Fruit fly (Drosophila melanogaster) whole organism, embryonic: ENCODE data around the gene CNMaR.

Source experiments
- Aef1 ChIP-seq: fragments of 200-800 bp; sonication (Bioruptor generic); IDR thresholded peaks from 3 replicates; pipeline ENCODE4 v1.3.6; 2022; ENCODE audit warnings: missing biosample characterization, missing genetic modification characterization
- Atf6 ChIP-seq: fragments of 200-800 bp; sonication (Bioruptor generic); IDR thresholded peaks from 2 replicates; pipeline ENCODE4 v1.3.6; 2022; ENCODE audit warnings: missing biosample characterization, missing genetic modification characterization
- Bteb2 ChIP-seq: fragments of 200-800 bp; sonication (Bioruptor generic); optimal IDR thresholded peaks from 2 replicates; lab custom pipeline; 2016; ENCODE audit warnings: missing biosample characterization, missing genetic modification characterization
- CG10274 ChIP-seq: fragments of 200-800 bp; sonication (Bioruptor generic); optimal IDR thresholded peaks from 3 replicates; lab custom pipeline; 2017; ENCODE audit warnings: missing biosample characterization, mild to moderate bottlenecking, missing genetic modification characterization
- CG1233 ChIP-seq: fragments of 200-800 bp; sonication (Bioruptor generic); optimal IDR thresholded peaks from 4 replicates; lab custom pipeline; 2018; ENCODE audit warnings: missing biosample characterization, mild to moderate bottlenecking, missing genetic modification characterization
- CG13424 ChIP-seq: fragments of 200-800 bp; sonication (Bioruptor generic); optimal IDR thresholded peaks from 2 replicates; lab custom pipeline; 2019; ENCODE audit warnings: missing biosample characterization, mild to moderate bottlenecking, missing genetic modification characterization, moderate library complexity
- CG14014 ChIP-seq: fragments of 200-800 bp; sonication (Bioruptor generic); IDR thresholded peaks from 2 replicates; pipeline ENCODE4 v1.3.6; 2022; ENCODE audit warnings: missing biosample characterization, missing genetic modification characterization
- CG14965 ChIP-seq: fragments of 200-800 bp; sonication (Bioruptor generic); optimal IDR thresholded peaks from 2 replicates; lab custom pipeline; 2016; ENCODE audit warnings: missing biosample characterization, missing genetic modification characterization, borderline replicate concordance
- CG17385 ChIP-seq: fragments of 200-800 bp; sonication (Bioruptor generic); optimal IDR thresholded peaks from 3 replicates; lab custom pipeline; 2018; ENCODE audit warnings: missing biosample characterization, mild to moderate bottlenecking, missing genetic modification characterization
- CG18599 ChIP-seq: fragments of 200-800 bp; sonication (Bioruptor generic); optimal IDR thresholded peaks from 3 replicates; lab custom pipeline; 2017; ENCODE audit warnings: missing biosample characterization, missing genetic modification characterization, mild to moderate bottlenecking, moderate library complexity, missing genetic modification reagents
- CG32767 ChIP-seq: fragments of 200-800 bp; sonication (Bioruptor generic); IDR thresholded peaks from 2 replicates; pipeline ENCODE4 v1.3.6; 2022; ENCODE audit warnings: missing biosample characterization, missing genetic modification characterization
- CG34224 ChIP-seq: fragments of 200-800 bp; sonication (Bioruptor generic); IDR thresholded peaks from 3 replicates; pipeline ENCODE4 v1.3.6; 2022; ENCODE audit warnings: missing biosample characterization, missing genetic modification characterization; ENCODE audit not compliant: partially characterized antibody
- CG3995 ChIP-seq: fragments of 200-800 bp; sonication (Bioruptor generic); optimal IDR thresholded peaks from 3 replicates; lab custom pipeline; 2016; ENCODE audit warnings: missing biosample characterization, missing genetic modification characterization
- CG4730 ChIP-seq: fragments of 200-800 bp; sonication (Bioruptor generic); IDR thresholded peaks from 2 replicates; pipeline ENCODE4 v1.3.6; 2022; ENCODE audit warnings: missing biosample characterization, missing genetic modification characterization
- CG4820 ChIP-seq: fragments of 200-800 bp; sonication (Bioruptor generic); optimal IDR thresholded peaks from 3 replicates; lab custom pipeline; 2016; ENCODE audit warnings: missing biosample characterization, missing genetic modification characterization
- CG6272 ChIP-seq: fragments of 200-800 bp; sonication (Bioruptor generic); IDR thresholded peaks from 2 replicates; pipeline ENCODE4 v1.3.6; 2022; ENCODE audit warnings: missing biosample characterization, missing genetic modification characterization
- CG6813 ChIP-seq: fragments of 200-800 bp; sonication (Bioruptor generic); optimal IDR thresholded peaks from 2 replicates; lab custom pipeline; 2017; ENCODE audit warnings: missing biosample characterization, missing genetic modification characterization, mild to moderate bottlenecking, moderate library complexity, missing genetic modification reagents
- CG7372 ChIP-seq: fragments of 200-800 bp; sonication (Bioruptor generic); IDR thresholded peaks from 2 replicates; pipeline ENCODE4 v1.3.6; 2022; ENCODE audit warnings: missing biosample characterization, missing genetic modification characterization
- CrebB ChIP-seq: fragments of 200-800 bp; sonication (Bioruptor generic); optimal IDR thresholded peaks from 3 replicates; lab custom pipeline; 2018; ENCODE audit warnings: missing biosample characterization, mild to moderate bottlenecking, missing genetic modification characterization
- D ChIP-seq, 2 experiments: fragments of 200-800 bp in 1 of 2; fragments of >200 bp in 1 of 2; sonication (Bioruptor generic) in 1 of 2; optimal IDR thresholded peaks; 2 replicates in 1 of 2; 3 replicates in 1 of 2; lab custom pipeline; 2017; ENCODE audit warnings: mild to moderate bottlenecking in 1 of 2, missing biosample characterization in 1 of 2, missing genetic modification characterization in 1 of 2, missing genetic modification reagents in 1 of 2
- Dbx ChIP-seq: fragments of 200-800 bp; sonication (Bioruptor generic); IDR thresholded peaks from 3 replicates; pipeline ENCODE4 v1.3.6; 2022; ENCODE audit warnings: missing biosample characterization, missing genetic modification characterization
- Doc2 ChIP-seq: fragments of 200-800 bp; sonication (Bioruptor generic); IDR thresholded peaks from 2 replicates; pipeline ENCODE4 v1.3.6; 2022; ENCODE audit warnings: missing biosample characterization, missing genetic modification characterization
- Fer2 ChIP-seq: fragments of 200-800 bp; sonication (Bioruptor generic); optimal IDR thresholded peaks from 2 replicates; lab custom pipeline; 2018; ENCODE audit warnings: missing biosample characterization, mild to moderate bottlenecking, missing genetic modification characterization, moderate library complexity
- Hand ChIP-seq: fragments of 200-800 bp; sonication (Bioruptor generic); optimal IDR thresholded peaks from 2 replicates; lab custom pipeline; 2017; ENCODE audit warnings: mild to moderate bottlenecking, missing biosample characterization, missing genetic modification reagents, missing genetic modification characterization
- Kr ChIP-seq: fragments of 200-800 bp; sonication (Bioruptor generic); optimal IDR thresholded peaks from 2 replicates; lab custom pipeline; 2017; ENCODE audit warnings: missing biosample characterization, mild to moderate bottlenecking, missing genetic modification characterization
- Nf-YA ChIP-seq: fragments of 200-800 bp; sonication (Bioruptor generic); IDR thresholded peaks from 2 replicates; pipeline ENCODE4 v1.3.6; 2022; ENCODE audit warnings: missing biosample characterization, missing genetic modification characterization
- Opbp ChIP-seq: fragments of 200-800 bp; sonication (Bioruptor generic); IDR thresholded peaks from 3 replicates; pipeline ENCODE4 v1.3.6; 2022; ENCODE audit warnings: missing biosample characterization, missing genetic modification characterization; ENCODE audit not compliant: partially characterized antibody
- Sox102F ChIP-seq: fragments of 200-800 bp; sonication (Bioruptor generic); optimal IDR thresholded peaks from 2 replicates; lab custom pipeline; 2018; ENCODE audit warnings: missing biosample characterization, mild to moderate bottlenecking, missing genetic modification characterization, moderate library complexity
- Tbp ChIP-seq: fragments of >200 bp; optimal IDR thresholded peaks from 2 replicates; lab custom pipeline; 2018; ENCODE audit warnings: missing biosample characterization, missing genetic modification characterization
- ara ChIP-seq: fragments of 200-800 bp; sonication (Bioruptor generic); IDR thresholded peaks from 2 replicates; pipeline ENCODE4 v1.3.6; 2022; ENCODE audit warnings: missing biosample characterization, missing genetic modification characterization
- ash1 ChIP-seq: fragments of 200-800 bp; sonication (Bioruptor generic); optimal IDR thresholded peaks from 2 replicates; lab custom pipeline; 2018; ENCODE audit warnings: missing biosample characterization, mild to moderate bottlenecking, missing genetic modification characterization
- bbx ChIP-seq: fragments of 200-800 bp; sonication (Bioruptor generic); IDR thresholded peaks from 2 replicates; pipeline ENCODE4 v1.3.6; 2022; ENCODE audit warnings: missing biosample characterization, missing genetic modification characterization; ENCODE audit not compliant: partially characterized antibody
- br ChIP-seq: fragments of >200 bp; optimal IDR thresholded peaks from 2 replicates; lab custom pipeline; 2017
- en ChIP-seq: fragments of 200-800 bp; sonication (Bioruptor generic); optimal IDR thresholded peaks from 2 replicates; lab custom pipeline; 2016; ENCODE audit warnings: missing biosample characterization, missing genetic modification characterization
- fd64A ChIP-seq: fragments of 200-800 bp; sonication (Bioruptor generic); optimal IDR thresholded peaks from 3 replicates; lab custom pipeline; 2018; ENCODE audit warnings: missing biosample characterization, mild to moderate bottlenecking, missing genetic modification characterization
- fu2 ChIP-seq: fragments of 200-800 bp; sonication (Bioruptor generic); optimal IDR thresholded peaks from 2 replicates; lab custom pipeline; 2016; ENCODE audit warnings: missing biosample characterization, missing genetic modification characterization
- gcm ChIP-seq: fragments of 200-800 bp; sonication (Bioruptor generic); optimal IDR thresholded peaks from 2 replicates; lab custom pipeline; 2019; ENCODE audit warnings: missing biosample characterization, mild to moderate bottlenecking, missing genetic modification characterization, moderate library complexity
- grn ChIP-seq: fragments of 200-800 bp; sonication (Bioruptor generic); optimal IDR thresholded peaks from 3 replicates; lab custom pipeline; 2017; ENCODE audit warnings: missing biosample characterization, missing genetic modification characterization
- jing ChIP-seq: fragments of 200-800 bp; sonication (Bioruptor generic); optimal IDR thresholded peaks from 2 replicates; lab custom pipeline; 2018; ENCODE audit warnings: missing biosample characterization, mild to moderate bottlenecking, missing genetic modification characterization
- ken ChIP-seq: fragments of 200-800 bp; sonication (Bioruptor generic); IDR thresholded peaks from 3 replicates; pipeline ENCODE4 v1.3.6; 2022; ENCODE audit warnings: missing biosample characterization, missing genetic modification characterization
- lov ChIP-seq, 2 experiments: fragments of 200-800 bp in 1 of 2; fragments of >200 bp in 1 of 2; sonication (Bioruptor generic) in 1 of 2; IDR thresholded peaks in 1 of 2; optimal IDR thresholded peaks in 1 of 2; 2 replicates in 1 of 2; 3 replicates in 1 of 2; pipeline versions ENCODE4 v1.3.6 to Lab custom; 2017 to 2022; ENCODE audit warnings: missing biosample characterization in 1 of 2, missing genetic modification characterization in 1 of 2
- pfk ChIP-seq: fragments of 200-800 bp; sonication (Bioruptor generic); optimal IDR thresholded peaks from 2 replicates; lab custom pipeline; 2018; ENCODE audit warnings: missing biosample characterization, mild to moderate bottlenecking, missing genetic modification characterization, moderate library complexity
- pzg ChIP-seq: fragments of 200-800 bp; sonication (Bioruptor generic); optimal IDR thresholded peaks from 3 replicates; lab custom pipeline; 2018; ENCODE audit warnings: missing biosample characterization, mild to moderate bottlenecking, missing genetic modification characterization, moderate library complexity
- rib ChIP-seq: fragments of 200-800 bp; sonication (Bioruptor generic); IDR thresholded peaks from 2 replicates; pipeline ENCODE4 v1.3.6; 2022; ENCODE audit warnings: missing biosample characterization, missing genetic modification characterization
- row ChIP-seq: fragments of 200-800 bp; sonication (Bioruptor generic); IDR thresholded peaks from 3 replicates; pipeline ENCODE4 v1.3.6; 2022; ENCODE audit warnings: missing biosample characterization, missing genetic modification characterization
- slou ChIP-seq: fragments of 200-800 bp; sonication (Bioruptor generic); optimal IDR thresholded peaks from 3 replicates; lab custom pipeline; 2016; ENCODE audit warnings: missing biosample characterization, missing genetic modification characterization
- trh ChIP-seq: fragments of 200-800 bp; sonication (Bioruptor generic); optimal IDR thresholded peaks from 2 replicates; lab custom pipeline; 2016; ENCODE audit warnings: missing biosample characterization, missing genetic modification characterization
- tup ChIP-seq: fragments of 200-800 bp; sonication (Bioruptor generic); optimal IDR thresholded peaks from 2 replicates; lab custom pipeline; 2016; ENCODE audit warnings: missing biosample characterization, mild to moderate bottlenecking, missing genetic modification characterization, moderate library complexity
- unpg ChIP-seq: fragments of 200-800 bp; sonication (Bioruptor generic); optimal IDR thresholded peaks from 3 replicates; lab custom pipeline; 2018; ENCODE audit warnings: missing biosample characterization, mild to moderate bottlenecking, missing genetic modification characterization, moderate library complexity

The CNMaR gene

DNA sequence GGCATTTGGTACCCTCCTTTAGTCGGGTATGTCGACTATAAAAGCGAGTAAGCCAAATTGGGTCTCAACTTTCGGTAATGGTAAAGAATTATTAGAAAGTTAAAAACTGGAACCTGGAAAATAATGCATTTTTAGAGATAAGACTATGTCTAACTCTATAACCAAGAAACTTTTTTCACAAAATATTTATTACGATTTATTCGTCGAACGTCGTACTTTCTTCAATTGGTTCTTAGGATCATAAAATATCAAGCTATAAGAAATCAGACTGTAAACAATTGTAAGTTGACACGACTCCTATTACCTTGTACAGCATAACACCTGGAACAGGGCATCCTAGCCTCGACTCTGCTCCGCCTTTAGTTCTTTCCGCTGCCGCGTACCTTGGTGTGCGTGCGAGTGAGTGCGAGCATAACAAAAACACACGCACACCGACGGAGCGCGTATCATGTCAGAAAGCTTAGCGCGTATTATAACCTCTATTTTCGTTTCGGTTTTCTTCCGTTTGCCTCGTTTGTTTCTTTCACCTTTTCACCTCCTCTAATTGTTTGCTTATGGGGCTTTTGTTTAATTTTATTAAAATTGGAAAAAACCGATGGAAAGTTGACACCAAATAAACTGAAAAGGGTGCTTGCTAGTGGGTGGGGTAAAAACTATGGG lies 49.1 kb downstream of the CNMaR start (continued):
- TF ChIP-seq Kr (GFP tag; lab: Kevin White, UChicago): no peak
- TF ChIP-seq CG4820: peak; percentile 96
- TF ChIP-seq Dbx (GFP tag; lab: Robert Waterston, UW): peak; percentile 93
- no peak for TF ChIP-seq Opbp (GFP tag; lab: Robert Waterston, UW)
- peak; percentile 95 for TF ChIP-seq slou (GFP tag; lab: Kevin White, UChicago)
- TF ChIP-seq CG18599 (GFP tag; lab: Kevin White, UChicago): peak; percentile 97
- peak; percentile 68 for TF ChIP-seq ash1
- TF ChIP-seq CG6272: peak; percentile 79
- TF ChIP-seq CG32767 (GFP tag; lab: Robert Waterston, UW): peak; percentile 90
- TF ChIP-seq ken (GFP tag; lab: Robert Waterston, UW): peak; percentile 77
- peak; percentile 93 for TF ChIP-seq Sox102F (GFP tag; lab: Kevin White, UChicago)
- no peak for TF ChIP-seq pfk (GFP tag; lab: Kevin White, UChicago)
- TF ChIP-seq grn (GFP tag; lab: Kevin White, UChicago): peak; percentile 62
- no peak for TF ChIP-seq lov (optimal IDR thresholded peaks at IDR 0.05; lab: Kevin White, UChicago)
- peak; percentile 70; the same call in 1 of the 3 replicates for TF ChIP-seq lov (GFP tag; IDR thresholded peaks at IDR 0.05; lab: Robert Waterston, UW)
- no peak for TF ChIP-seq D (optimal IDR thresholded peaks at IDR 0.05; lab: Kevin White, UChicago)
- TF ChIP-seq D (GFP tag; optimal IDR thresholded peaks at IDR 0.05; lab: Kevin White, UChicago): peak; percentile 97
- peak; percentile 94 for TF ChIP-seq Atf6 (GFP tag; lab: Robert Waterston, UW)
- TF ChIP-seq CG1233 (GFP tag; lab: Kevin White, UChicago): peak; percentile 96
- TF ChIP-seq Hand (GFP tag; lab: Kevin White, UChicago): peak; percentile 96
- TF ChIP-seq CrebB: peak; percentile 71
- no peak for TF ChIP-seq bbx (GFP tag; lab: Robert Waterston, UW)
- peak; percentile 94 for TF ChIP-seq CG10274 (GFP tag; lab: Kevin White, UChicago)
- peak; percentile 89 for TF ChIP-seq trh (GFP tag; lab: Kevin White, UChicago)
- peak; percentile 91 for TF ChIP-seq jing (GFP tag; lab: Kevin White, UChicago)
- TF ChIP-seq unpg (GFP tag; lab: Kevin White, UChicago): peak; percentile 87
- peak; percentile 85 for TF ChIP-seq Aef1 (GFP tag; lab: Robert Waterston, UW)
- peak; percentile 94 for TF ChIP-seq en (GFP tag; lab: Kevin White, UChicago)
- TF ChIP-seq Nf-YA (GFP tag; lab: Robert Waterston, UW): peak; percentile 71
- TF ChIP-seq Bteb2 (GFP tag; lab: Kevin White, UChicago): peak; percentile 96
- peak; percentile 86 for TF ChIP-seq CG14014 (GFP tag; lab: Robert Waterston, UW)
- peak; percentile 97 for TF ChIP-seq fu2
- TF ChIP-seq CG17385 (GFP tag; lab: Kevin White, UChicago): peak; percentile 93
- no peak for TF ChIP-seq br (lab: Kevin White, UChicago)
- TF ChIP-seq Tbp (GFP tag; lab: Kevin White, UChicago): no peak
- TF ChIP-seq pzg (GFP tag; lab: Kevin White, UChicago): peak; percentile 9
- TF ChIP-seq CG13424 (tag; lab: Kevin White, UChicago): peak; percentile 97
- TF ChIP-seq rib: peak; percentile 77
- TF ChIP-seq fd64A (GFP tag; lab: Kevin White, UChicago): peak; percentile 68
- TF ChIP-seq CG34224 (GFP tag; lab: Robert Waterston, UW): no peak
- peak; percentile 89 for TF ChIP-seq CG6813 (GFP tag; lab: Kevin White, UChicago)
- TF ChIP-seq CG14965 (GFP tag; lab: Kevin White, UChicago): peak; percentile 77
- TF ChIP-seq ara (GFP tag; lab: Robert Waterston, UW): peak; percentile 83
- peak; percentile 88 for TF ChIP-seq Fer2 (tag; lab: Kevin White, UChicago)
- peak; percentile 69 for TF ChIP-seq Doc2 (GFP tag; lab: Robert Waterston, UW)
- peak; percentile 87 for TF ChIP-seq CG7372
- TF ChIP-seq tup (GFP tag; lab: Kevin White, UChicago): peak; percentile 92
- TF ChIP-seq CG4730: peak; percentile 86
- peak; percentile 97 for TF ChIP-seq row
- peak; percentile 76 for TF ChIP-seq CG3995 (GFP tag; lab: Kevin White, UChicago)
- TF ChIP-seq gcm (GFP tag; lab: Kevin White, UChicago): peak; percentile 85
